Worm (Caenorhabditis elegans): ENCODE results near the gene cng-3.

Gene cng-3

ce11 chrIV:9480936-9481335 is at the start of gene cng-3:
cng-3 (minus strand) TSS chrIV:9481037.
- TF ChIP-seq ceh-62 (tag; optimal IDR thresholded peaks at IDR 0.05) (no peak), ceh-20 (GFP tag; IDR thresholded peaks at IDR 0.05) (no peak), F49E8.2 (tag; optimal IDR thresholded peaks at IDR 0.05; ENCODE audit: borderline replicate concordance) (no peak), dmd-6 (GFP tag; IDR thresholded peaks at IDR 0.05) (no peak), tra-1 (GFP tag; IDR thresholded peaks at IDR 0.05) (no peak), cey-2 (tag; optimal IDR thresholded peaks at IDR 0.05; ENCODE audit: borderline replicate concordance, insufficient read depth) (no peak), nhr-77 (tag; optimal IDR thresholded peaks at IDR 0.05) (no peak), spr-1 (tag; optimal IDR thresholded peaks at IDR 0.05) (no peak), ceh-44 (GFP tag; IDR thresholded peaks at IDR 0.05) (no peak), php-3 (GFP tag; IDR thresholded peaks at IDR 0.05) (no peak), vab-7 (GFP tag; IDR thresholded peaks at IDR 0.05) (no peak), R02D3.7 (tag; optimal IDR thresholded peaks at IDR 0.05) (no peak), ceh-28 (tag; optimal IDR thresholded peaks at IDR 0.05) (no peak), zip-11 (GFP tag; IDR thresholded peaks at IDR 0.05) (no peak), zfp-3 (GFP tag; conservative IDR thresholded peaks at IDR 0.05) (no peak), fkh-10 (GFP tag; optimal IDR thresholded peaks at IDR 0.05) (no peak)

- TF ChIP-seq snpc-1.2 (GFP tag; IDR thresholded peaks at IDR 0.05) = no peak
- no peak for TF ChIP-seq hlh-30 (tag; optimal IDR thresholded peaks at IDR 0.05; ENCODE audit: insufficient read depth)
- TF ChIP-seq madf-9 (GFP tag; conservative IDR thresholded peaks at IDR 0.05) = no peak
- TF ChIP-seq mes-2 (tag; optimal IDR thresholded peaks at IDR 0.05; ENCODE audit: poor library complexity, severe bottlenecking) = no peak
- no peak for TF ChIP-seq rbr-2 (tag; optimal IDR thresholded peaks at IDR 0.05)
- TF ChIP-seq skn-1 (tag; optimal IDR thresholded peaks at IDR 0.05) = no peak
- no peak for TF ChIP-seq spr-3 (GFP tag; optimal IDR thresholded peaks at IDR 0.05)
Measured at ce11 chrIV:9529647-9530046, 48.8 kb upstream of the cng-3 start, which contains the start of gene elo-7. elo-7 (plus strand) TSS chrIV:9529947.

- TF ChIP-seq lir-3 (tag; optimal IDR thresholded peaks at IDR 0.05) (no peak), egl-27 (tag; optimal IDR thresholded peaks at IDR 0.05) (no peak), zip-2 (tag; optimal IDR thresholded peaks at IDR 0.05) (no peak), ztf-7 (tag; optimal IDR thresholded peaks at IDR 0.05) (no peak), fkh-10 (GFP tag; optimal IDR thresholded peaks at IDR 0.05) (no peak), nhr-48 (tag; optimal IDR thresholded peaks at IDR 0.05) (peak; percentile 27), F44E2.7 (GFP tag; IDR thresholded peaks at IDR 0.05) (no peak), ceh-32 (tag; optimal IDR thresholded peaks at IDR 0.05; ENCODE audit: poor library complexity) (no peak), zfp-2 (tag; optimal IDR thresholded peaks at IDR 0.05) (no peak), set-16 (GFP tag; IDR thresholded peaks at IDR 0.05) (no peak), mep-1 (tag; optimal IDR thresholded peaks at IDR 0.05) (no peak), nhr-11 (tag; optimal IDR thresholded peaks at IDR 0.05) (no peak), rbr-2 (tag; optimal IDR thresholded peaks at IDR 0.05) (no peak), mxl-3 (GFP tag; optimal IDR thresholded peaks at IDR 0.05) (no peak), fos-1 (tag; optimal IDR thresholded peaks at IDR 0.05) (no peak), lin-38 (GFP tag; IDR thresholded peaks at IDR 0.05) (no peak), dmd-6 (GFP tag; IDR thresholded peaks at IDR 0.05) (peak; percentile 38; the same call in 1 of the 2 replicates), vab-7 (GFP tag; IDR thresholded peaks at IDR 0.05) (no peak), dve-1 (tag; optimal IDR thresholded peaks at IDR 0.05; ENCODE audit: insufficient read depth) (peak; percentile 60), R02D3.7 (tag; optimal IDR thresholded peaks at IDR 0.05) (no peak), pha-4 (GFP tag; IDR thresholded peaks at IDR 0.05) (no peak), pha-4 (tag; optimal IDR thresholded peaks at IDR 0.05) (no peak), ceh-20 (GFP tag; IDR thresholded peaks at IDR 0.05) (no peak), attf-4 (tag; optimal IDR thresholded peaks at IDR 0.05) (no peak), Y75B8A.6 (GFP tag; IDR thresholded peaks at IDR 0.05) (no peak), nhr-28 (tag; optimal IDR thresholded peaks at IDR 0.05) (peak; percentile 55), ceh-44 (GFP tag; IDR thresholded peaks at IDR 0.05) (no peak), dpl-1 (GFP tag; optimal IDR thresholded peaks at IDR 0.05) (no peak), mdt-29 (GFP tag; IDR thresholded peaks at IDR 0.05) (no peak), Y105C5A.15 (GFP tag; IDR thresholded peaks at IDR 0.05) (no peak), D1046.2 (GFP tag; IDR thresholded peaks at IDR 0.05) (no peak), saeg-2 (GFP tag; IDR thresholded peaks at IDR 0.05) (no peak), lsy-2 (tag; optimal IDR thresholded peaks at IDR 0.05) (no peak)
Measured at ce11 chrIV:9527002-9527401, 46.2 kb upstream of the cng-3 start.
